Fruit fly (Drosophila melanogaster) whole organism, embryonic: ENCODE results near the gene CG33120.
A peak's percentile ranks its signal among the peaks of the same experiment; 100 is the strongest.

Source experiments
- B-H1 ChIP-seq: fragments of 200-800 bp; sonication (Bioruptor generic); IDR thresholded peaks from 3 replicates; pipeline ENCODE4 v1.3.6; 2022; ENCODE audit warnings: missing biosample characterization, missing genetic modification characterization
- CG10959 ChIP-seq: fragments of 200-800 bp; sonication (Bioruptor generic); IDR thresholded peaks from 2 replicates; pipeline ENCODE4 v1.3.6; 2022; ENCODE audit warnings: missing biosample characterization, missing genetic modification characterization
- CG12391 ChIP-seq: fragments of 200-800 bp; sonication (Bioruptor generic); optimal IDR thresholded peaks from 3 replicates; lab custom pipeline; 2018; ENCODE audit warnings: missing biosample characterization, mild to moderate bottlenecking, missing genetic modification characterization, moderate library complexity
- CG13424 ChIP-seq: fragments of 200-800 bp; sonication (Bioruptor generic); optimal IDR thresholded peaks from 2 replicates; lab custom pipeline; 2019; ENCODE audit warnings: missing biosample characterization, mild to moderate bottlenecking, missing genetic modification characterization, moderate library complexity
- CG13775 ChIP-seq: fragments of 200-800 bp; sonication (Bioruptor generic); optimal IDR thresholded peaks from 3 replicates; lab custom pipeline; 2017; ENCODE audit warnings: missing biosample characterization, mild to moderate bottlenecking, missing genetic modification characterization
- CG14050 ChIP-seq: fragments of 200-800 bp; sonication (Bioruptor generic); IDR thresholded peaks from 3 replicates; pipeline ENCODE4 v1.3.6; 2022; ENCODE audit warnings: missing biosample characterization, missing genetic modification characterization
- CG15479 ChIP-seq: fragments of 200-800 bp; sonication (Bioruptor generic); optimal IDR thresholded peaks from 3 replicates; lab custom pipeline; 2019; ENCODE audit warnings: missing biosample characterization, mild to moderate bottlenecking, missing genetic modification characterization, moderate library complexity
- CG17829 ChIP-seq: fragments of 200-800 bp; optimal IDR thresholded peaks from 2 replicates; lab custom pipeline; 2019; ENCODE audit warnings: missing biosample characterization, mild to moderate bottlenecking, missing genetic modification characterization, moderate library complexity
- CG18619 ChIP-seq: fragments of 200-800 bp; sonication (Bioruptor generic); optimal IDR thresholded peaks from 3 replicates; lab custom pipeline; 2017; ENCODE audit warnings: missing biosample characterization, mild to moderate bottlenecking, missing genetic modification characterization
- CG2712 ChIP-seq: fragments of 200-800 bp; optimal IDR thresholded peaks from 3 replicates; lab custom pipeline; 2019; ENCODE audit warnings: missing biosample characterization, mild to moderate bottlenecking, missing genetic modification characterization, moderate library complexity
- CG30020 ChIP-seq: fragments of 200-800 bp; optimal IDR thresholded peaks from 2 replicates; lab custom pipeline; 2019; ENCODE audit warnings: missing biosample characterization, mild to moderate bottlenecking, missing genetic modification characterization, moderate library complexity
- CG30403 ChIP-seq: fragments of 200-800 bp; sonication (Bioruptor generic); optimal IDR thresholded peaks from 3 replicates; lab custom pipeline; 2016; ENCODE audit warnings: missing biosample characterization, missing genetic modification characterization
- CG32767 ChIP-seq: fragments of 200-800 bp; sonication (Bioruptor generic); IDR thresholded peaks from 2 replicates; pipeline ENCODE4 v1.3.6; 2022; ENCODE audit warnings: missing biosample characterization, missing genetic modification characterization
- CG5180 ChIP-seq: fragments of 200-800 bp; sonication (Bioruptor generic); optimal IDR thresholded peaks from 3 replicates; lab custom pipeline; 2017; ENCODE audit warnings: missing biosample characterization, missing genetic modification characterization, mild to moderate bottlenecking, moderate library complexity, missing genetic modification reagents
- CG7987 ChIP-seq: fragments of 200-800 bp; sonication (Bioruptor generic); optimal IDR thresholded peaks from 2 replicates; lab custom pipeline; 2018; ENCODE audit warnings: missing biosample characterization, mild to moderate bottlenecking, missing genetic modification characterization, moderate library complexity
- CG8089 ChIP-seq: fragments of 200-800 bp; sonication (Bioruptor generic); optimal IDR thresholded peaks from 3 replicates; lab custom pipeline; 2016; ENCODE audit warnings: missing biosample characterization, missing genetic modification characterization
- CG8281 ChIP-seq: fragments of 200-800 bp; sonication (Bioruptor generic); optimal IDR thresholded peaks from 2 replicates; lab custom pipeline; 2018; ENCODE audit warnings: missing biosample characterization, mild to moderate bottlenecking, missing genetic modification characterization, moderate library complexity
- Chrac-16 ChIP-seq: fragments of 200-800 bp; sonication (Bioruptor generic); optimal IDR thresholded peaks from 3 replicates; lab custom pipeline; 2016; ENCODE audit warnings: missing biosample characterization, missing genetic modification characterization
- CkIIα-i1 ChIP-seq: fragments of 200-800 bp; sonication (Bioruptor generic); IDR thresholded peaks from 2 replicates; pipeline ENCODE4 v1.3.6; 2022; ENCODE audit warnings: missing biosample characterization, missing genetic modification characterization
- D19B ChIP-seq: fragments of 200-800 bp; sonication (Bioruptor generic); optimal IDR thresholded peaks from 2 replicates; lab custom pipeline; 2017; ENCODE audit warnings: missing biosample characterization, mild to moderate bottlenecking, missing genetic modification characterization
- Fer3 ChIP-seq: fragments of 200-800 bp; sonication (Bioruptor generic); optimal IDR thresholded peaks from 2 replicates; lab custom pipeline; 2018; ENCODE audit warnings: missing biosample characterization, mild to moderate bottlenecking, missing genetic modification characterization, moderate library complexity
- H2.0 ChIP-seq: fragments of 200-800 bp; sonication (Bioruptor generic); IDR thresholded peaks from 2 replicates; pipeline ENCODE4 v1.3.6; 2022; ENCODE audit warnings: missing biosample characterization, missing genetic modification characterization
- HLH4C ChIP-seq: fragments of 200-800 bp; sonication (Bioruptor generic); IDR thresholded peaks from 3 replicates; pipeline ENCODE4 v1.3.6; 2022; ENCODE audit warnings: missing biosample characterization, missing genetic modification characterization; ENCODE audit not compliant: partially characterized antibody
- Kr ChIP-seq: fragments of 200-800 bp; sonication (Bioruptor generic); optimal IDR thresholded peaks from 2 replicates; lab custom pipeline; 2017; ENCODE audit warnings: missing biosample characterization, mild to moderate bottlenecking, missing genetic modification characterization
- Lim3 ChIP-seq: fragments of 200-800 bp; sonication (Bioruptor generic); IDR thresholded peaks from 2 replicates; pipeline ENCODE4 v1.3.6; 2022; ENCODE audit warnings: missing biosample characterization, missing genetic modification characterization
- Mes4 ChIP-seq: fragments of 200-800 bp; sonication (Bioruptor generic); optimal IDR thresholded peaks from 2 replicates; lab custom pipeline; 2016; ENCODE audit warnings: missing biosample characterization, missing genetic modification characterization
- NC2α ChIP-seq: fragments of 200-800 bp; sonication (Bioruptor generic); optimal IDR thresholded peaks from 2 replicates; lab custom pipeline; 2016; ENCODE audit warnings: missing biosample characterization, missing genetic modification characterization
- Oli ChIP-seq: fragments of 200-800 bp; sonication (Bioruptor generic); optimal IDR thresholded peaks from 2 replicates; lab custom pipeline; 2018; ENCODE audit warnings: missing biosample characterization, mild to moderate bottlenecking, missing genetic modification characterization, moderate library complexity
- Pdp1 ChIP-seq, 2 experiments: fragments of 200-800 bp; sonication (Bioruptor generic); optimal IDR thresholded peaks; 3 replicates each; lab custom pipeline; 2016; ENCODE audit warnings: missing biosample characterization in 2 of 2, missing genetic modification characterization in 2 of 2, mild to moderate bottlenecking in 1 of 2, moderate library complexity in 1 of 2
- TFAM ChIP-seq: fragments of 200-800 bp; sonication (Bioruptor generic); optimal IDR thresholded peaks from 2 replicates; lab custom pipeline; 2017; ENCODE audit warnings: missing biosample characterization, missing genetic modification characterization, inconsistent platforms
- ab ChIP-seq: fragments of 200-800 bp; sonication (Bioruptor generic); optimal IDR thresholded peaks from 2 replicates; lab custom pipeline; 2016; ENCODE audit warnings: missing biosample characterization, missing genetic modification characterization
- amos ChIP-seq: fragments of 200-800 bp; sonication (Bioruptor generic); IDR thresholded peaks from 2 replicates; pipeline ENCODE4 v1.3.6; 2022; ENCODE audit warnings: missing biosample characterization, missing genetic modification characterization; ENCODE audit not compliant: partially characterized antibody
- bcd ChIP-seq: fragments of 200-800 bp; sonication (Bioruptor generic); optimal IDR thresholded peaks from 2 replicates; lab custom pipeline; 2017; ENCODE audit warnings: missing biosample characterization, mild to moderate bottlenecking, missing genetic modification characterization
- bsh ChIP-seq, 2 experiments: fragments of 200-800 bp; sonication (Bioruptor generic); optimal IDR thresholded peaks; 2 replicates each; lab custom pipeline; 2017 to 2018; ENCODE audit warnings: mild to moderate bottlenecking in 2 of 2, missing biosample characterization in 2 of 2, missing genetic modification characterization in 2 of 2, moderate library complexity in 1 of 2
- crol ChIP-seq: fragments of 200-800 bp; sonication (Bioruptor generic); IDR thresholded peaks from 2 replicates; pipeline ENCODE4 v1.3.6; 2022; ENCODE audit warnings: missing biosample characterization, missing genetic modification characterization
- dpn ChIP-seq, 2 experiments: fragments of 200-800 bp; sonication (Bioruptor generic); optimal IDR thresholded peaks; 3 replicates each; lab custom pipeline; 2016; ENCODE audit warnings: missing biosample characterization in 2 of 2, missing genetic modification characterization in 2 of 2
- en ChIP-seq: fragments of 200-800 bp; sonication (Bioruptor generic); optimal IDR thresholded peaks from 2 replicates; lab custom pipeline; 2016; ENCODE audit warnings: missing biosample characterization, missing genetic modification characterization
- exex ChIP-seq: fragments of 200-800 bp; sonication (Bioruptor generic); optimal IDR thresholded peaks from 4 replicates; lab custom pipeline; 2018; ENCODE audit warnings: missing biosample characterization, mild to moderate bottlenecking, missing genetic modification characterization, moderate library complexity
- gsb ChIP-seq: fragments of 200-800 bp; sonication (Bioruptor generic); IDR thresholded peaks from 2 replicates; pipeline ENCODE4 v1.3.6; 2022; ENCODE audit warnings: missing biosample characterization, missing genetic modification characterization
- hb ChIP-seq: fragments of 200-800 bp; sonication (Bioruptor generic); IDR thresholded peaks from 3 replicates; pipeline ENCODE4 v1.3.6; 2022; ENCODE audit warnings: missing biosample characterization, missing genetic modification characterization; ENCODE audit not compliant: partially characterized antibody
- lmd ChIP-seq: fragments of 200-800 bp; sonication (Bioruptor generic); IDR thresholded peaks from 2 replicates; pipeline ENCODE4 v1.3.6; 2022; ENCODE audit warnings: missing biosample characterization, missing genetic modification characterization
- onecut ChIP-seq: fragments of 200-800 bp; sonication (Bioruptor generic); IDR thresholded peaks from 2 replicates; pipeline ENCODE4 v1.3.6; 2022; ENCODE audit warnings: missing biosample characterization, missing genetic modification characterization
- phol ChIP-seq: fragments of 200-800 bp; sonication (Bioruptor generic); optimal IDR thresholded peaks from 3 replicates; lab custom pipeline; 2018; ENCODE audit warnings: missing biosample characterization, mild to moderate bottlenecking, missing genetic modification characterization, moderate library complexity
- pros ChIP-seq: fragments of 200-800 bp; sonication (Bioruptor generic); optimal IDR thresholded peaks from 3 replicates; lab custom pipeline; 2019; ENCODE audit warnings: missing biosample characterization, mild to moderate bottlenecking, missing genetic modification characterization, moderate library complexity
- ro ChIP-seq: fragments of 200-800 bp; sonication (Bioruptor generic); IDR thresholded peaks from 2 replicates; pipeline ENCODE4 v1.3.6; 2022; ENCODE audit warnings: missing biosample characterization, missing genetic modification characterization
- scrt ChIP-seq: fragments of 200-800 bp; sonication (Bioruptor generic); optimal IDR thresholded peaks from 2 replicates; lab custom pipeline; 2018; ENCODE audit warnings: missing biosample characterization, mild to moderate bottlenecking, missing genetic modification characterization, moderate library complexity
- sd ChIP-seq: fragments of 200-800 bp; sonication (Bioruptor generic); optimal IDR thresholded peaks from 3 replicates; lab custom pipeline; 2018; ENCODE audit warnings: missing biosample characterization, mild to moderate bottlenecking, missing genetic modification characterization, moderate library complexity
- tna ChIP-seq: fragments of 200-800 bp; sonication (Bioruptor generic); IDR thresholded peaks from 2 replicates; pipeline ENCODE4 v1.3.6; 2022; ENCODE audit warnings: missing biosample characterization, missing genetic modification characterization; ENCODE audit not compliant: partially characterized antibody
- trh ChIP-seq: fragments of 200-800 bp; sonication (Bioruptor generic); optimal IDR thresholded peaks from 2 replicates; lab custom pipeline; 2016; ENCODE audit warnings: missing biosample characterization, missing genetic modification characterization
- unpg ChIP-seq: fragments of 200-800 bp; sonication (Bioruptor generic); optimal IDR thresholded peaks from 3 replicates; lab custom pipeline; 2018; ENCODE audit warnings: missing biosample characterization, mild to moderate bottlenecking, missing genetic modification characterization, moderate library complexity
- zfh1 ChIP-seq: fragments of 200-800 bp; sonication (Bioruptor generic); IDR thresholded peaks from 3 replicates; pipeline ENCODE4 v1.3.6; 2022; ENCODE audit warnings: missing biosample characterization, missing genetic modification characterization

Gene CG33120

dm6 chr2L:18871822-18872221 lies 27.4 kb upstream of the CG33120 start:
- TF ChIP-seq amos (GFP tag; lab: Robert Waterston, UW) (no peak), CG2712 (tag; lab: Kevin White, UChicago) (peak; percentile 13), en (GFP tag; lab: Kevin White, UChicago) (no peak), scrt (GFP tag; lab: Kevin White, UChicago) (no peak), CG13424 (no peak), lmd (GFP tag; lab: Robert Waterston, UW) (no peak), phol (tag; lab: Kevin White, UChicago) (no peak), CG30403 (peak; percentile 25), trh (no peak), pros (no peak), CkIIα-i1 (no peak), CG15479 (GFP tag; lab: Kevin White, UChicago) (no peak), sd (tag; lab: Kevin White, UChicago) (no peak), Mes4 (GFP tag; lab: Kevin White, UChicago) (no peak), D19B (GFP tag; lab: Kevin White, UChicago) (no peak), CG10959 (GFP tag; lab: Robert Waterston, UW) (no peak), HLH4C (no peak), onecut (no peak), CG18619 (GFP tag; lab: Kevin White, UChicago) (no peak), CG7987 (GFP tag; lab: Kevin White, UChicago) (no peak), Lim3 (GFP tag; lab: Robert Waterston, UW) (no peak), CG13775 (GFP tag; lab: Kevin White, UChicago) (peak; percentile 25), Oli (no peak), CG32767 (GFP tag; lab: Robert Waterston, UW) (no peak), unpg (GFP tag; lab: Kevin White, UChicago) (no peak), ro (GFP tag; lab: Robert Waterston, UW) (no peak), NC2α (GFP tag; lab: Kevin White, UChicago) (no peak), TFAM (GFP tag; lab: Kevin White, UChicago) (no peak), tna (GFP tag; lab: Robert Waterston, UW) (no peak), bsh (GFP tag; optimal IDR thresholded peaks at IDR 0.05; lab: Kevin White, UChicago) (peak in 1 of 2 experiments; percentile 46), CG12391 (tag; lab: Kevin White, UChicago) (peak; percentile 43), CG17829 (tag; lab: Kevin White, UChicago) (no peak), zfh1 (GFP tag; lab: Robert Waterston, UW) (no peak), ab (GFP tag; lab: Kevin White, UChicago) (no peak), Kr (GFP tag; lab: Kevin White, UChicago) (peak; percentile 4), CG14050 (GFP tag; lab: Robert Waterston, UW) (no peak), CG8089 (GFP tag; lab: Kevin White, UChicago) (no peak), dpn (GFP tag; optimal IDR thresholded peaks at IDR 0.05; lab: Kevin White, UChicago) (no peak), H2.0 (GFP tag; lab: Robert Waterston, UW) (no peak), gsb (GFP tag; lab: Robert Waterston, UW) (no peak), Chrac-16 (GFP tag; lab: Kevin White, UChicago) (no peak), crol (GFP tag; lab: Robert Waterston, UW) (peak; percentile 26; the same call in 1 of the 2 replicates), B-H1 (GFP tag; lab: Robert Waterston, UW) (no peak), CG8281 (no peak), bcd (GFP tag; lab: Kevin White, UChicago) (no peak), CG5180 (GFP tag; lab: Kevin White, UChicago) (no peak), hb (GFP tag; lab: Robert Waterston, UW) (no peak), CG30020 (tag; lab: Kevin White, UChicago) (no peak), exex (tag; lab: Kevin White, UChicago) (no peak), Fer3 (tag; lab: Kevin White, UChicago) (no peak), Pdp1 (GFP tag; optimal IDR thresholded peaks at IDR 0.05; lab: Kevin White, UChicago) (no peak)
